Fruit fly (Drosophila melanogaster): ENCODE results near the gene para.

DNA sequence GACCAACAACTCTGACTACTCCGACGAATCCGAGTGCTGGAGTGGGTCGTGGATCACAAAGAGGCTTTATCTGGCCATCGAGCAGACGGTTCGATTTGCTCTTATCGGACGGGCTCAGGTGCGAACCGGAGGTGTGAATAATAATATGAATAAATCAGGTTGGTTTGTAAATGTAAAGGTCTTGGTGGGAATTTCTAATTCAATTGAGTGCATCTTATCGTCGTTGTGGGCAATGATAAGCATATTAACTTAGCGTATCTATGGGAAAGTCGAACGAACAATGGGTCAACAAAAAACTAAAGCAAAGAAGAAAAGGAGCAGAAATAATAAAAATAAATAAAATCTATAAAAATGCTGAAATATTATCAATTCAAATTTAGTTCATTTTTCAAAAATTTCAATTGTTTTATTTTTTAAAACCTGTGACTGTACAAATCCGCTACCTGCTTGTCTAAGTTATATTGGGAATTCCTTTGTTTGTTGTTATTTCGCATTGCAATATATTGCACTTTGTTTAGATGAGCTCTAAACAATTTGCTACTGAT lies 8.0 kb upstream of the para start, which contains the start of gene CG9903:
- no peak for TF ChIP-seq CG15710 (tag; optimal IDR thresholded peaks at IDR 0.05)
- no peak for TF ChIP-seq CG8159 (tag; optimal IDR thresholded peaks at IDR 0.05)
- TF ChIP-seq CG10348 (GFP tag; IDR thresholded peaks at IDR 0.05), result no peak
- no peak for TF ChIP-seq CG9948 (tag; optimal IDR thresholded peaks at IDR 0.05)
- no peak for TF ChIP-seq Pif1A (GFP tag; optimal IDR thresholded peaks at IDR 0.05)
- TF ChIP-seq Snoo (tag; optimal IDR thresholded peaks at IDR 0.05), result no peak
- no peak for TF ChIP-seq CG13204 (GFP tag; optimal IDR thresholded peaks at IDR 0.05)
- no peak for TF ChIP-seq CG8301 (tag; optimal IDR thresholded peaks at IDR 0.05)
- no peak for TF ChIP-seq CG14655 (GFP tag; optimal IDR thresholded peaks at IDR 0.05)
- no peak for TF ChIP-seq EcR (GFP tag; optimal IDR thresholded peaks at IDR 0.05)
- TF ChIP-seq Pif1B (GFP tag; optimal IDR thresholded peaks at IDR 0.05), result no peak
